Worm (Caenorhabditis elegans): ENCODE measurements around the gene mob-3.

- no peak for TF ChIP-seq saeg-2 (GFP tag; IDR thresholded peaks at IDR 0.05)
- no peak for TF ChIP-seq egl-43 (GFP tag; IDR thresholded peaks at IDR 0.05)
- no peak for TF ChIP-seq skn-1 (tag; optimal IDR thresholded peaks at IDR 0.05)
- TF ChIP-seq pqm-1 (tag; optimal IDR thresholded peaks at IDR 0.05): no peak
- no peak for TF ChIP-seq fos-1 (tag; optimal IDR thresholded peaks at IDR 0.05)
- TF ChIP-seq ctbp-1 (GFP tag; IDR thresholded peaks at IDR 0.05): no peak
Observed at ce11 chrIV:7388843-7389242, at the start of gene mob-3.
